Worm (Caenorhabditis elegans) whole organism, mixed stage, embryonic: Measurements from ENCODE around the gene K05F6.4.

Experiments
- blmp-1 ChIP-seq: fragments of 150-350 bp; optimal IDR thresholded peaks from 2 replicates; lab custom pipeline; 2014; ENCODE audit warnings: missing biosample characterization, missing genetic modification characterization
- lin-32 ChIP-seq: fragments of 200-800 bp; sonication (Bioruptor generic); optimal IDR thresholded peaks from 2 replicates; lab custom pipeline; 2018; ENCODE audit warnings: mild to moderate bottlenecking, missing genetic modification characterization, missing compliant biosample characterization
- lsy-2 ChIP-seq: fragments of 150-350 bp; optimal IDR thresholded peaks from 2 replicates; lab custom pipeline; 2014; ENCODE audit warnings: missing biosample characterization, missing genetic modification characterization
- mep-1 ChIP-seq: fragments of 150-350 bp; optimal IDR thresholded peaks from 2 replicates; lab custom pipeline; 2017; ENCODE audit warnings: missing biosample characterization, missing genetic modification reagents, missing genetic modification characterization, inconsistent platforms
- nhr-12 ChIP-seq: fragments of 150-350 bp; optimal IDR thresholded peaks from 2 replicates; lab custom pipeline; 2014; ENCODE audit warnings: missing biosample characterization, missing genetic modification characterization
- nhr-28 ChIP-seq: fragments of 150-350 bp; optimal IDR thresholded peaks from 2 replicates; lab custom pipeline; 2014; ENCODE audit warnings: missing biosample characterization, missing genetic modification characterization
- pha-4 ChIP-seq: fragments of 150-350 bp; optimal IDR thresholded peaks from 2 replicates; lab custom pipeline; 2018; ENCODE audit warnings: missing biosample characterization, missing genetic modification reagents, missing genetic modification characterization
- unc-120 ChIP-seq: sonication (generic microtip); optimal IDR thresholded peaks from 2 replicates; lab custom pipeline; 2017; ENCODE audit warnings: missing genetic modification characterization, missing compliant biosample characterization; ENCODE audit not compliant: poor library complexity, severe bottlenecking
- unc-39 ChIP-seq: fragments of 150-350 bp; optimal IDR thresholded peaks from 2 replicates; lab custom pipeline; 2014; ENCODE audit warnings: missing biosample characterization, missing genetic modification characterization

DNA sequence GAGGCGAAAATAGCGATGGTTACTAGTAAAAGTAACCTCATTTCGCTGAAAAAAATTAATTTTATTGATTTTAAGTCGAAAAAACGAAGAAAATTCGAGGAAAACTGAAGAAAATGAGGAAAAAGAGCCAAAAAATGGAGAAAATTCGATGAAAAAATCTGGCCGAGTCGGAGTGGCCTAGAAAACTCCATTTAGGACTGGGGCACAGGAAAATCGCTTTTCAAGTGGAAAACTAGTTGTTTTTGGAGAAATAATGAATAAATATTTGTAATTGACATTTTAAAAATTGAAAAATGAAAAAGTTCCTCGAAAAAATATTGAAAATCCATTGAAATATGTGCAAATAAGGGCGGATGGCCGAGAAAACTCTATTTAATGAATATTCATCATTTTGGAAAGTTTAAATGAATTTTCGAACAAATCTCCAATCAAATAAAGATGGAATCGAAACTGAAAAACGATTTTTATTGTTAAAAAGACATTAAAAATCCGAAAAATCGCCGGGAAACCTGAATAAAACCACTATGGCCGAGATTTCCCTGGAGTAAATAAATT is 42.9 kb upstream of the K05F6.4 start, which contains the start of gene emc-1:
- no peak for TF ChIP-seq lsy-2
- TF ChIP-seq nhr-28 (tag; lab: Kevin White, UChicago): no peak
- TF ChIP-seq unc-39 (tag; lab: Kevin White, UChicago): no peak
- TF ChIP-seq pha-4 (tag; lab: Kevin White, UChicago): no peak
- TF ChIP-seq unc-120 (tag; lab: Kevin White, UChicago): no peak
- TF ChIP-seq lin-32: no peak
- no peak for TF ChIP-seq nhr-12 (tag; lab: Kevin White, UChicago)
- no peak for TF ChIP-seq mep-1 (tag; lab: Kevin White, UChicago)
- no peak for TF ChIP-seq blmp-1
